Fruit fly (Drosophila melanogaster): ENCODE results near the gene CG33003.

Gene CG33003

dm6 chr2L:4417982-4418381 lies 17.2 kb downstream of the CG33003 start (continued):
- TF ChIP-seq CG8765 (GFP tag; IDR thresholded peaks at IDR 0.05) (no peak), CG18476 (GFP tag; optimal IDR thresholded peaks at IDR 0.05) (no peak), CG30431 (GFP tag; optimal IDR thresholded peaks at IDR 0.05) (no peak), crol (GFP tag; IDR thresholded peaks at IDR 0.05) (no peak), CG2875 (GFP tag; optimal IDR thresholded peaks at IDR 0.05) (no peak), CG4617 (GFP tag; optimal IDR thresholded peaks at IDR 0.05; ENCODE audit: borderline replicate concordance) (no peak), Dip2 (GFP tag; IDR thresholded peaks at IDR 0.05) (peak; percentile 91), CG7271 (tag; optimal IDR thresholded peaks at IDR 0.05) (no peak), D19A (tag; optimal IDR thresholded peaks at IDR 0.05) (no peak), Med (GFP tag) (peak; percentile 52), wek (GFP tag; optimal IDR thresholded peaks at IDR 0.05) (no peak), Hr51 (GFP tag; optimal IDR thresholded peaks at IDR 0.05) (no peak), NK7.1 (GFP tag; optimal IDR thresholded peaks at IDR 0.05) (no peak), CoRest (tag; optimal IDR thresholded peaks at IDR 0.05) (no peak), ab (GFP tag; optimal IDR thresholded peaks at IDR 0.05) (no peak), Oaz (GFP tag; IDR thresholded peaks at IDR 0.05) (0 out of 2 replicates have a peak, but pooled peaks have one; percentile 27), sob (GFP tag; IDR thresholded peaks at IDR 0.05) (no peak), mirr (GFP tag; optimal IDR thresholded peaks at IDR 0.05) (peak; percentile 7), Six4 (GFP tag; optimal IDR thresholded peaks at IDR 0.05) (no peak), C15 (GFP tag; IDR thresholded peaks at IDR 0.05) (0 out of 3 replicates have a peak, but pooled peaks have one; percentile 31), Gsc (GFP tag; IDR thresholded peaks at IDR 0.05) (no peak), ro (GFP tag; IDR thresholded peaks at IDR 0.05) (no peak; the same call in 1 of the 2 replicates), gro (GFP tag; optimal IDR thresholded peaks at IDR 0.05) (no peak), CG32532 (GFP tag; IDR thresholded peaks at IDR 0.05) (peak; percentile 45; the same call in 1 of the 2 replicates), Hr78 (GFP tag; optimal IDR thresholded peaks at IDR 0.05) (no peak), CG34224 (GFP tag; IDR thresholded peaks at IDR 0.05; ENCODE audit: partially characterized antibody) (no peak), gce (GFP tag; IDR thresholded peaks at IDR 0.05) (no peak), CG12104 (GFP tag; optimal IDR thresholded peaks at IDR 0.05) (no peak), Hsf (GFP tag; optimal IDR thresholded peaks at IDR 0.05) (no peak), toy (GFP tag; IDR thresholded peaks at IDR 0.05) (no peak), dmrt99B (tag; optimal IDR thresholded peaks at IDR 0.05) (peak; percentile 18), Optix (GFP tag; IDR thresholded peaks at IDR 0.05) (peak; percentile 32; the same call in 1 of the 3 replicates), nom (GFP tag; optimal IDR thresholded peaks at IDR 0.05) (no peak), br (optimal IDR thresholded peaks at IDR 0.05) (no peak), Max (GFP tag; optimal IDR thresholded peaks at IDR 0.05) (no peak), dimm (GFP tag; IDR thresholded peaks at IDR 0.05) (0 out of 2 replicates have a peak, but pooled peaks have one; percentile 33), gt (GFP tag; IDR thresholded peaks at IDR 0.05) (no peak), dpn (GFP tag; optimal IDR thresholded peaks at IDR 0.05) (peak in 1 of 2 experiments; percentile 4), CG42726 (GFP tag; IDR thresholded peaks at IDR 0.05; ENCODE audit: partially characterized antibody) (0 out of 2 replicates have a peak, but pooled peaks have one; percentile 60), Bteb2 (GFP tag; optimal IDR thresholded peaks at IDR 0.05) (no peak), CG5245 (GFP tag; optimal IDR thresholded peaks at IDR 0.05) (no peak), Lhr (GFP tag; optimal IDR thresholded peaks at IDR 0.05) (no peak), Ssrp (tag; optimal IDR thresholded peaks at IDR 0.05) (no peak), CG3838 (GFP tag; optimal IDR thresholded peaks at IDR 0.05) (no peak), Drgx (GFP tag; IDR thresholded peaks at IDR 0.05) (no peak), tio (GFP tag; optimal IDR thresholded peaks at IDR 0.05) (no peak), NC2α (GFP tag; optimal IDR thresholded peaks at IDR 0.05) (no peak), Fer2 (tag; optimal IDR thresholded peaks at IDR 0.05) (no peak), CG12769 (tag; optimal IDR thresholded peaks at IDR 0.05) (no peak), fd3F (GFP tag; optimal IDR thresholded peaks at IDR 0.05) (no peak), ERR (GFP tag; optimal IDR thresholded peaks at IDR 0.05) (no peak), eve (GFP tag; optimal IDR thresholded peaks at IDR 0.05) (no peak)
